Fruit fly (Drosophila melanogaster) Kc167 (cell line): ENCODE data around the gene loco.

Experiments used
- Myc ChIP-seq: fragments of >200 bp; optimal IDR thresholded peaks from 2 replicates; lab custom pipeline; 2017; ENCODE audit warnings: missing external identifiers
- h ChIP-seq: fragments of >200 bp; optimal IDR thresholded peaks from 3 replicates; lab custom pipeline; 2018; ENCODE audit warnings: missing external identifiers
- insv ChIP-seq: fragments of >200 bp; optimal IDR thresholded peaks from 3 replicates; lab custom pipeline; 2018; ENCODE audit warnings: missing external identifiers
- psq ChIP-seq: fragments of >200 bp; optimal IDR thresholded peaks from 2 replicates; lab custom pipeline; 2017; ENCODE audit warnings: missing external identifiers
- ttk ChIP-seq: sonication (Bioruptor generic); optimal IDR thresholded peaks from 2 replicates; lab custom pipeline; 2017; ENCODE audit warnings: missing external identifiers

DNA sequence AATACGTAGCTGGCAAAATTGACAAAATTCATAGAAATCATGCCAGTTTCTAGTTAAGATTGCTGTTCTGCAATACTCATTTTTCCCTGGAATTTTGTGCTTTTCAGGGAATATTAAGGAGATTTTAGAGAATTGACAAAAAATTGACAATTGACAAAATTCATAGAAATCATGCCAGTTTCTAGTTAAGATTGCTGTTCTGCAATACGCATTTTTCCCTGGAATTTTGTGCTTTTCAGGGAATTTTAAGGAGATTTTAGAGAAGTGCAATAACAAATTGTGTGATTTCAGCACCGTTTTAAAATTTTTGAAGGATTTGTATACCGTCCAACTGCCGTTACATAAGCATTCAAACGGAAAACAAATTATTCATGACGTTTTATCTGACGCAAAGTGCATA is 50.4 kb downstream of the loco start:
- no peak for TF ChIP-seq h (lab: Kevin White, UChicago)
- TF ChIP-seq psq (lab: Kevin White, UChicago) = no peak
- no peak for TF ChIP-seq Myc (lab: Kevin White, UChicago)
- no peak for TF ChIP-seq ttk
- no peak for TF ChIP-seq insv (lab: Kevin White, UChicago)
